Worm (Caenorhabditis elegans): ENCODE measurements around the gene F09F9.2.

- no peak for TF ChIP-seq lag-1 (GFP tag; IDR thresholded peaks at IDR 0.05)
- TF ChIP-seq ztf-28 (GFP tag; IDR thresholded peaks at IDR 0.05), result no peak
- TF ChIP-seq pha-4 (tag; optimal IDR thresholded peaks at IDR 0.05), result no peak
- TF ChIP-seq unc-130 (GFP tag; optimal IDR thresholded peaks at IDR 0.05), result no peak
- TF ChIP-seq let-607 (tag; optimal IDR thresholded peaks at IDR 0.05), result no peak
- no peak for TF ChIP-seq cebp-1 (GFP tag; IDR thresholded peaks at IDR 0.05)
- no peak for TF ChIP-seq cebp-1 (tag; optimal IDR thresholded peaks at IDR 0.05)
- TF ChIP-seq lin-54 (GFP tag; optimal IDR thresholded peaks at IDR 0.05), result no peak
Observed at ce11 chrX:4138413-4139193, 27.4 kb upstream of the F09F9.2 start.
